Worm (Caenorhabditis elegans) whole organism, young adult: Measurements from ENCODE around the gene nekl-4.

Experiments used
- B0019.2 ChIP-seq: fragments of 200-800 bp; sonication (Bioruptor generic); conservative IDR thresholded peaks from 2 replicates; pipeline ENCODE4 v1.3.6; 2022; ENCODE audit warnings: missing genetic modification reagents, missing genetic modification characterization, missing compliant biosample characterization
- B0035.1 ChIP-seq: sonication (generic microtip); optimal IDR thresholded peaks from 2 replicates; lab custom pipeline; 2016; ENCODE audit warnings: missing genetic modification characterization, mild to moderate bottlenecking, missing compliant biosample characterization, missing genotype, missing genetic modification reagents
- B0336.3 ChIP-seq: fragments of 200-800 bp; sonication (Bioruptor generic); IDR thresholded peaks from 2 replicates; pipeline ENCODE4 v1.3.6; 2022; ENCODE audit warnings: missing genetic modification characterization, missing compliant biosample characterization
- C06A6.2 ChIP-seq: fragments of 200-800 bp; sonication (Bioruptor generic); conservative IDR thresholded peaks from 2 replicates; pipeline ENCODE4 v1.3.6; 2022; ENCODE audit warnings: missing genetic modification characterization, missing compliant biosample characterization
- D2030.7 ChIP-seq: fragments of 200-800 bp; sonication (Bioruptor generic); IDR thresholded peaks from 2 replicates; pipeline ENCODE4 v1.3.6; 2022; ENCODE audit warnings: missing genetic modification reagents, missing genetic modification characterization, missing compliant biosample characterization
- F23B12.7 ChIP-seq: sonication (generic microtip); optimal IDR thresholded peaks from 2 replicates; lab custom pipeline; 2017; ENCODE audit warnings: missing genetic modification characterization, mild to moderate bottlenecking, missing compliant biosample characterization, antibody characterized with exemption, moderate library complexity; ENCODE audit not compliant: insufficient read depth
- F37B4.10 ChIP-seq: fragments of 200-800 bp; sonication (Bioruptor generic); IDR thresholded peaks from 2 replicates; pipeline ENCODE4 v1.3.6; 2022; ENCODE audit warnings: missing genetic modification characterization, missing compliant biosample characterization
- T26A5.8 ChIP-seq: sonication (generic microtip); optimal IDR thresholded peaks from 2 replicates; lab custom pipeline; 2016; ENCODE audit warnings: missing genetic modification characterization, missing compliant biosample characterization
- Y67H2A.10 ChIP-seq: fragments of 200-800 bp; sonication (Bioruptor generic); conservative IDR thresholded peaks from 2 replicates; pipeline ENCODE4 v1.3.6; 2022; ENCODE audit warnings: missing genetic modification reagents, missing genetic modification characterization, missing compliant biosample characterization
- ama-1 ChIP-seq, 3 experiments: fragments of 150-350 bp in 1 of 3; sonication (generic microtip) in 2 of 3; optimal IDR thresholded peaks; 2 replicates each; lab custom pipeline; 2014 to 2018; ENCODE audit warnings: missing biosample characterization in 2 of 3, missing genetic modification characterization in 2 of 3, missing genetic modification reagents in 2 of 3
- aptf-2 ChIP-seq: fragments of 200-800 bp; sonication (Bioruptor generic); conservative IDR thresholded peaks from 2 replicates; pipeline ENCODE4 v1.3.6; 2022; ENCODE audit warnings: missing genetic modification reagents, missing genetic modification characterization, missing compliant biosample characterization
- atf-7 ChIP-seq: sonication (generic microtip); optimal IDR thresholded peaks from 2 replicates; lab custom pipeline; 2017; ENCODE audit warnings: mild to moderate bottlenecking, missing genetic modification characterization, missing compliant biosample characterization
- attf-6 ChIP-seq: fragments of 200-800 bp; sonication (Bioruptor generic); IDR thresholded peaks from 2 replicates; pipeline ENCODE4 v1.3.6; 2022; ENCODE audit warnings: missing genetic modification reagents, missing genetic modification characterization, missing compliant biosample characterization
- ccch-3 ChIP-seq: fragments of 200-800 bp; sonication (Bioruptor generic); optimal IDR thresholded peaks from 2 replicates; lab custom pipeline; 2018; ENCODE audit warnings: mild to moderate bottlenecking, missing genetic modification characterization, missing compliant biosample characterization
- cebp-1 ChIP-seq, 2 experiments: fragments of 200-800 bp in 1 of 2; sonication (Bioruptor generic) in 1 of 2; sonication (generic microtip) in 1 of 2; IDR thresholded peaks in 1 of 2; optimal IDR thresholded peaks in 1 of 2; 2 replicates each; pipeline versions ENCODE4 v1.3.6 to Lab custom; 2017 to 2022; ENCODE audit warnings: missing compliant biosample characterization in 2 of 2, missing genetic modification characterization in 2 of 2, mild to moderate bottlenecking in 1 of 2, missing genetic modification reagents in 1 of 2, moderate library complexity in 1 of 2
- ceh-91 ChIP-seq: fragments of 200-800 bp; sonication (Bioruptor generic); IDR thresholded peaks from 2 replicates; pipeline ENCODE4 v1.3.6; 2022; ENCODE audit warnings: missing genetic modification reagents, missing genetic modification characterization, missing compliant biosample characterization
- die-1 ChIP-seq: sonication (generic microtip); optimal IDR thresholded peaks from 2 replicates; lab custom pipeline; 2016; ENCODE audit warnings: missing genotype, mild to moderate bottlenecking, missing genetic modification characterization, missing compliant biosample characterization
- dox-1 ChIP-seq: fragments of 200-800 bp; sonication (Bioruptor generic); IDR thresholded peaks from 2 replicates; pipeline ENCODE4 v1.3.6; 2022; ENCODE audit warnings: missing genetic modification reagents, missing genetic modification characterization, missing compliant biosample characterization
- dpff-1 ChIP-seq: sonication (generic microtip); optimal IDR thresholded peaks from 2 replicates; lab custom pipeline; 2017; ENCODE audit warnings: mild to moderate bottlenecking, missing genetic modification characterization, missing compliant biosample characterization
- efl-1 ChIP-seq: fragments of 150-350 bp; optimal IDR thresholded peaks from 2 replicates; lab custom pipeline; 2014; ENCODE audit warnings: missing biosample characterization, missing genetic modification reagents, missing genetic modification characterization
- egl-18 ChIP-seq: fragments of 200-800 bp; sonication (Bioruptor generic); IDR thresholded peaks from 2 replicates; pipeline ENCODE4 v1.3.6; 2022; ENCODE audit warnings: missing genetic modification reagents, missing genetic modification characterization, missing compliant biosample characterization
- egl-44 ChIP-seq: fragments of 200-800 bp; sonication (Bioruptor generic); IDR thresholded peaks from 2 replicates; pipeline ENCODE4 v1.3.6; 2022; ENCODE audit warnings: missing genetic modification reagents, missing genetic modification characterization, missing compliant biosample characterization
- egrh-3 ChIP-seq: fragments of 200-800 bp; sonication (Bioruptor generic); IDR thresholded peaks from 2 replicates; pipeline ENCODE4 v1.3.6; 2022; ENCODE audit warnings: missing genetic modification reagents, missing genetic modification characterization, missing compliant biosample characterization
- ets-4 ChIP-seq: fragments of 200-800 bp; sonication (Bioruptor generic); optimal IDR thresholded peaks from 2 replicates; lab custom pipeline; 2018; ENCODE audit warnings: mild to moderate bottlenecking, missing genetic modification characterization, missing compliant biosample characterization
- him-1 ChIP-seq: sonication (generic microtip); optimal IDR thresholded peaks from 2 replicates; lab custom pipeline; 2016; ENCODE audit warnings: missing genotype, missing genetic modification reagents, missing genetic modification characterization, missing compliant biosample characterization
- hlh-12 ChIP-seq: sonication (generic microtip); optimal IDR thresholded peaks from 2 replicates; lab custom pipeline; 2016; ENCODE audit warnings: missing genetic modification characterization, missing compliant biosample characterization
- hmg-1.2 ChIP-seq: fragments of 200-800 bp; sonication (Bioruptor generic); IDR thresholded peaks from 2 replicates; pipeline ENCODE4 v1.3.6; 2022; ENCODE audit warnings: missing genetic modification reagents, missing genetic modification characterization, missing compliant biosample characterization
- let-607 ChIP-seq, 2 experiments: fragments of 200-800 bp in 1 of 2; sonication (Bioruptor generic) in 1 of 2; sonication (generic microtip) in 1 of 2; optimal IDR thresholded peaks; 2 replicates each; lab custom pipeline; 2016 to 2018; ENCODE audit warnings: mild to moderate bottlenecking in 2 of 2, missing compliant biosample characterization in 2 of 2, missing genetic modification characterization in 2 of 2, moderate library complexity in 2 of 2, missing genotype in 1 of 2
- lin-40 ChIP-seq: sonication (generic microtip); optimal IDR thresholded peaks from 2 replicates; lab custom pipeline; 2016; ENCODE audit warnings: missing genetic modification characterization, mild to moderate bottlenecking, missing compliant biosample characterization, missing genotype, missing genetic modification reagents
- madf-10 ChIP-seq: sonication (generic microtip); optimal IDR thresholded peaks from 2 replicates; lab custom pipeline; 2016; ENCODE audit warnings: mild to moderate bottlenecking, missing genetic modification characterization, missing compliant biosample characterization
- mcd-1 ChIP-seq: fragments of 200-800 bp; sonication (Bioruptor generic); IDR thresholded peaks from 2 replicates; pipeline ENCODE4 v1.3.6; 2022; ENCODE audit warnings: missing genetic modification reagents, missing genetic modification characterization, missing compliant biosample characterization
- mel-28 ChIP-seq: sonication (generic microtip); optimal IDR thresholded peaks from 2 replicates; lab custom pipeline; 2016; ENCODE audit warnings: borderline replicate concordance, mild to moderate bottlenecking, missing genetic modification characterization, missing compliant biosample characterization
- nhr-80 ChIP-seq: sonication (generic microtip); optimal IDR thresholded peaks from 2 replicates; lab custom pipeline; 2016; ENCODE audit warnings: missing genetic modification characterization, missing compliant biosample characterization
- pha-4 ChIP-seq: fragments of 150-350 bp; sonication (generic microtip); optimal IDR thresholded peaks from 2 replicates; lab custom pipeline; 2014; ENCODE audit warnings: missing biosample characterization, missing genetic modification reagents, missing genetic modification characterization
- rcor-1 ChIP-seq: fragments of 200-800 bp; sonication (Bioruptor generic); IDR thresholded peaks from 2 replicates; pipeline ENCODE4 v1.3.6; 2022; ENCODE audit warnings: missing genetic modification reagents, missing genetic modification characterization, missing compliant biosample characterization
- sea-2 ChIP-seq: fragments of 200-800 bp; sonication (Bioruptor generic); IDR thresholded peaks from 2 replicates; pipeline ENCODE4 v1.3.6; 2022; ENCODE audit warnings: missing genetic modification characterization, missing compliant biosample characterization
- snpc-3.4 ChIP-seq: sonication (generic microtip); optimal IDR thresholded peaks from 2 replicates; lab custom pipeline; 2017; ENCODE audit warnings: missing genetic modification characterization, mild to moderate bottlenecking, missing compliant biosample characterization, antibody characterized with exemption, moderate library complexity, missing genotype, missing genetic modification reagents
- snpc-4 ChIP-seq, 5 experiments: fragments of 150-350 bp in 1 of 5; sonication (generic microtip) in 4 of 5; optimal IDR thresholded peaks; 2 replicates each; lab custom pipeline; 2014 to 2018; ENCODE audit warnings: missing genetic modification characterization in 5 of 5, missing biosample characterization in 3 of 5, antibody characterized with exemption in 2 of 5, mild to moderate bottlenecking in 2 of 5, missing compliant biosample characterization in 2 of 5, missing genotype in 2 of 5, moderate library complexity in 2 of 5, missing genetic modification reagents in 1 of 5
- somi-1 ChIP-seq: fragments of 200-800 bp; sonication (Bioruptor generic); optimal IDR thresholded peaks from 2 replicates; lab custom pipeline; 2018; ENCODE audit warnings: mild to moderate bottlenecking, missing genetic modification characterization, missing compliant biosample characterization
- sptf-2 ChIP-seq: fragments of 200-800 bp; sonication (Bioruptor generic); optimal IDR thresholded peaks from 2 replicates; lab custom pipeline; 2018; ENCODE audit warnings: mild to moderate bottlenecking, missing genetic modification characterization, missing compliant biosample characterization
- tbp1 ChIP-seq: fragments of 200-800 bp; sonication (Bioruptor generic); optimal IDR thresholded peaks from 2 replicates; lab custom pipeline; 2018; ENCODE audit warnings: mild to moderate bottlenecking, missing genetic modification characterization, missing compliant biosample characterization
- unc-62 ChIP-seq: fragments of 150-350 bp; optimal IDR thresholded peaks from 2 replicates; lab custom pipeline; 2014; ENCODE audit warnings: missing biosample characterization, missing genetic modification reagents, missing genetic modification characterization
- zfh-2 ChIP-seq: fragments of 200-800 bp; sonication (Bioruptor generic); conservative IDR thresholded peaks from 2 replicates; pipeline ENCODE4 v1.3.6; 2022; ENCODE audit warnings: missing genetic modification reagents, missing genetic modification characterization, missing compliant biosample characterization
- ztf-22 ChIP-seq: fragments of 200-800 bp; sonication (Bioruptor generic); optimal IDR thresholded peaks from 2 replicates; lab custom pipeline; 2018; ENCODE audit warnings: mild to moderate bottlenecking, missing genetic modification characterization, moderate library complexity, missing compliant biosample characterization
- ztf-28 ChIP-seq: fragments of 200-800 bp; sonication (Bioruptor generic); IDR thresholded peaks from 2 replicates; pipeline ENCODE4 v1.3.6; 2022; ENCODE audit warnings: missing genetic modification reagents, missing genetic modification characterization, missing compliant biosample characterization

nekl-4 gene

ce11 chrIII:5504164-5504563 lies 13.2 kb downstream of the nekl-4 start:
- no peak for TF ChIP-seq snpc-4 (GFP tag; optimal IDR thresholded peaks at IDR 0.05; lab: Kevin White, UChicago)
- peak in 1 of 4 experiments; percentile 18 for TF ChIP-seq snpc-4 (tag; optimal IDR thresholded peaks at IDR 0.05; lab: Kevin White, UChicago)
- peak in 1 of 2 experiments; percentile 12 for TF ChIP-seq let-607 (tag; optimal IDR thresholded peaks at IDR 0.05; lab: Kevin White, UChicago)
- TF ChIP-seq ama-1 (optimal IDR thresholded peaks at IDR 0.05; lab: Kevin White, UChicago), result peak; percentile 91
- TF ChIP-seq ama-1 (GFP tag; optimal IDR thresholded peaks at IDR 0.05; lab: Kevin White, UChicago), result peak in 1 of 2 experiments; percentile 16
- TF ChIP-seq egl-44, result 0 out of 2 replicates have a peak, but pooled peaks have one; percentile 16
- peak; percentile 15 for TF ChIP-seq unc-62 (GFP tag; lab: Kevin White, UChicago)
- TF ChIP-seq mcd-1 (GFP tag; lab: Robert Waterston, UW), result no peak
- TF ChIP-seq hmg-1.2, result peak; percentile 51; the same call in 1 of the 2 replicates
- TF ChIP-seq Y67H2A.10 (GFP tag; lab: Robert Waterston, UW), result no peak
- TF ChIP-seq ztf-22, result no peak
- TF ChIP-seq egl-18, result no peak
- TF ChIP-seq C06A6.2, result 0 out of 2 replicates have a peak, but pooled peaks have one; percentile 12
- TF ChIP-seq F23B12.7, result peak; percentile 8
- peak; percentile 23 for TF ChIP-seq lin-40 (tag; lab: Kevin White, UChicago)
- peak; percentile 32 for TF ChIP-seq nhr-80 (tag; lab: Kevin White, UChicago)
- TF ChIP-seq D2030.7 (GFP tag; lab: Robert Waterston, UW), result no peak
- peak; percentile 25 for TF ChIP-seq ets-4 (GFP tag; lab: Kevin White, UChicago)
- no peak for TF ChIP-seq cebp-1 (GFP tag; IDR thresholded peaks at IDR 0.05; lab: Robert Waterston, UW)
- TF ChIP-seq cebp-1 (tag; optimal IDR thresholded peaks at IDR 0.05; lab: Kevin White, UChicago), result peak; percentile 80
- peak; percentile 12 for TF ChIP-seq tbp1 (GFP tag; lab: Kevin White, UChicago)
- TF ChIP-seq zfh-2 (GFP tag; lab: Robert Waterston, UW), result no peak

ce11 chrIII:5503669-5504068 lies 13.7 kb downstream of the nekl-4 start:
- TF ChIP-seq rcor-1 (no peak; the same call in 1 of the 2 replicates), die-1 (no peak), Y67H2A.10 (GFP tag; lab: Robert Waterston, UW) (no peak), B0019.2 (no peak), sea-2 (GFP tag; lab: Robert Waterston, UW) (no peak), ceh-91 (GFP tag; lab: Robert Waterston, UW) (peak; percentile 48; the same call in 1 of the 2 replicates), pha-4 (no peak), ccch-3 (GFP tag; lab: Kevin White, UChicago) (no peak), snpc-3.4 (tag; lab: Kevin White, UChicago) (peak; percentile 5), madf-10 (no peak), efl-1 (GFP tag; lab: Kevin White, UChicago) (peak; percentile 72), sptf-2 (GFP tag; lab: Kevin White, UChicago) (no peak), dpff-1 (no peak), snpc-4 (GFP tag; optimal IDR thresholded peaks at IDR 0.05; lab: Kevin White, UChicago) (no peak), snpc-4 (tag; optimal IDR thresholded peaks at IDR 0.05; lab: Kevin White, UChicago) (no peak), aptf-2 (GFP tag; lab: Robert Waterston, UW) (no peak), mel-28 (tag; lab: Kevin White, UChicago) (no peak), T26A5.8 (no peak), dox-1 (GFP tag; lab: Robert Waterston, UW) (no peak), B0336.3 (no peak), B0035.1 (tag; lab: Kevin White, UChicago) (no peak), tbp1 (GFP tag; lab: Kevin White, UChicago) (no peak), ztf-28 (no peak), cebp-1 (GFP tag; IDR thresholded peaks at IDR 0.05; lab: Robert Waterston, UW) (no peak), cebp-1 (tag; optimal IDR thresholded peaks at IDR 0.05; lab: Kevin White, UChicago) (no peak), hmg-1.2 (0 out of 2 replicates have a peak, but pooled peaks have one; percentile 5), egrh-3 (GFP tag; lab: Robert Waterston, UW) (no peak), hlh-12 (tag; lab: Kevin White, UChicago) (no peak), egl-44 (no peak), F37B4.10 (GFP tag; lab: Robert Waterston, UW) (no peak), atf-7 (tag; lab: Kevin White, UChicago) (no peak), somi-1 (GFP tag; lab: Kevin White, UChicago) (no peak), him-1 (tag; lab: Kevin White, UChicago) (peak; percentile 56), attf-6 (GFP tag; lab: Robert Waterston, UW) (no peak)
